Fruit fly (Drosophila melanogaster) whole organism, embryonic: ENCODE results near the gene CG7907.

Experiments used
- B-H1 ChIP-seq: fragments of 200-800 bp; sonication (Bioruptor generic); IDR thresholded peaks from 3 replicates; pipeline ENCODE4 v1.3.6; 2022; ENCODE audit warnings: missing biosample characterization, missing genetic modification characterization
- BtbVII ChIP-seq: fragments of 200-800 bp; sonication (Bioruptor generic); optimal IDR thresholded peaks from 3 replicates; lab custom pipeline; 2017; ENCODE audit warnings: missing biosample characterization, mild to moderate bottlenecking, missing genetic modification characterization
- CG10959 ChIP-seq: fragments of 200-800 bp; sonication (Bioruptor generic); IDR thresholded peaks from 2 replicates; pipeline ENCODE4 v1.3.6; 2022; ENCODE audit warnings: missing biosample characterization, missing genetic modification characterization
- CG11247 ChIP-seq: fragments of 200-800 bp; sonication (Bioruptor generic); IDR thresholded peaks from 2 replicates; pipeline ENCODE4 v1.3.6; 2022; ENCODE audit warnings: missing biosample characterization, missing genetic modification characterization
- CG1233 ChIP-seq: fragments of 200-800 bp; sonication (Bioruptor generic); optimal IDR thresholded peaks from 4 replicates; lab custom pipeline; 2018; ENCODE audit warnings: missing biosample characterization, mild to moderate bottlenecking, missing genetic modification characterization
- CG12391 ChIP-seq: fragments of 200-800 bp; sonication (Bioruptor generic); optimal IDR thresholded peaks from 3 replicates; lab custom pipeline; 2018; ENCODE audit warnings: missing biosample characterization, mild to moderate bottlenecking, missing genetic modification characterization, moderate library complexity
- CG13624 ChIP-seq: fragments of 200-800 bp; sonication (Bioruptor generic); optimal IDR thresholded peaks from 2 replicates; lab custom pipeline; 2016; ENCODE audit warnings: missing biosample characterization, missing genetic modification characterization
- CG13775 ChIP-seq: fragments of 200-800 bp; sonication (Bioruptor generic); optimal IDR thresholded peaks from 3 replicates; lab custom pipeline; 2017; ENCODE audit warnings: missing biosample characterization, mild to moderate bottlenecking, missing genetic modification characterization
- CG17359 ChIP-seq: fragments of 200-800 bp; sonication (Bioruptor generic); optimal IDR thresholded peaks from 3 replicates; lab custom pipeline; 2018; ENCODE audit warnings: missing biosample characterization, mild to moderate bottlenecking, missing genetic modification characterization, moderate library complexity
- CG17385 ChIP-seq: fragments of 200-800 bp; sonication (Bioruptor generic); optimal IDR thresholded peaks from 3 replicates; lab custom pipeline; 2018; ENCODE audit warnings: missing biosample characterization, mild to moderate bottlenecking, missing genetic modification characterization
- CG17612 ChIP-seq: fragments of 200-800 bp; sonication (Bioruptor generic); IDR thresholded peaks from 2 replicates; pipeline ENCODE4 v1.3.6; 2022; ENCODE audit warnings: missing biosample characterization, missing genetic modification characterization
- CG2199 ChIP-seq: fragments of 200-800 bp; sonication (Bioruptor generic); IDR thresholded peaks from 3 replicates; pipeline ENCODE4 v1.3.6; 2022; ENCODE audit warnings: missing biosample characterization, missing genetic modification characterization
- CG31441 ChIP-seq: fragments of 200-800 bp; sonication (Bioruptor generic); IDR thresholded peaks from 2 replicates; pipeline ENCODE4 v1.3.6; 2022; ENCODE audit warnings: missing biosample characterization, missing genetic modification characterization
- CG32532 ChIP-seq: fragments of 200-800 bp; sonication (Bioruptor generic); IDR thresholded peaks from 2 replicates; pipeline ENCODE4 v1.3.6; 2022; ENCODE audit warnings: missing biosample characterization, missing genetic modification characterization
- CG3407 ChIP-seq: fragments of 200-800 bp; sonication (Bioruptor generic); optimal IDR thresholded peaks from 2 replicates; lab custom pipeline; 2018; ENCODE audit warnings: missing biosample characterization, mild to moderate bottlenecking, missing genetic modification characterization
- CG3726 ChIP-seq: fragments of 200-800 bp; sonication (Bioruptor generic); IDR thresholded peaks from 3 replicates; pipeline ENCODE4, ENCODE4 v1.3.6; 2022; ENCODE audit warnings: missing biosample characterization, missing genetic modification characterization
- CG6654 ChIP-seq: fragments of 200-800 bp; sonication (Bioruptor generic); optimal IDR thresholded peaks from 2 replicates; lab custom pipeline; 2017; ENCODE audit warnings: missing biosample characterization, mild to moderate bottlenecking, missing genetic modification characterization
- CG7357 ChIP-seq: fragments of 200-800 bp; sonication (Bioruptor generic); IDR thresholded peaks from 3 replicates; pipeline ENCODE4 v1.3.6; 2022; ENCODE audit warnings: missing biosample characterization, missing genetic modification characterization
- CG7928 ChIP-seq: fragments of 200-800 bp; sonication (Bioruptor generic); optimal IDR thresholded peaks from 2 replicates; lab custom pipeline; 2017; ENCODE audit warnings: missing biosample characterization, mild to moderate bottlenecking, missing genetic modification characterization
- CG8765 ChIP-seq: fragments of 200-800 bp; sonication (Bioruptor generic); IDR thresholded peaks from 2 replicates; pipeline ENCODE4 v1.3.6; 2022; ENCODE audit warnings: missing biosample characterization, missing genetic modification characterization
- D ChIP-seq, 2 experiments: fragments of 200-800 bp in 1 of 2; fragments of >200 bp in 1 of 2; sonication (Bioruptor generic) in 1 of 2; optimal IDR thresholded peaks; 2 replicates in 1 of 2; 3 replicates in 1 of 2; lab custom pipeline; 2017; ENCODE audit warnings: mild to moderate bottlenecking in 1 of 2, missing biosample characterization in 1 of 2, missing genetic modification characterization in 1 of 2, missing genetic modification reagents in 1 of 2
- D19A ChIP-seq: fragments of 200-800 bp; optimal IDR thresholded peaks from 3 replicates; lab custom pipeline; 2019; ENCODE audit warnings: missing biosample characterization, mild to moderate bottlenecking, missing genetic modification characterization, moderate library complexity
- Deaf1 ChIP-seq: fragments of 200-800 bp; optimal IDR thresholded peaks from 3 replicates; lab custom pipeline; 2019; ENCODE audit warnings: missing biosample characterization, mild to moderate bottlenecking, missing genetic modification characterization, moderate library complexity
- Drgx ChIP-seq: fragments of 200-800 bp; sonication (Bioruptor generic); IDR thresholded peaks from 2 replicates; pipeline ENCODE4 v1.3.6; 2022; ENCODE audit warnings: missing biosample characterization, missing genetic modification characterization
- Fer1 ChIP-seq: fragments of 200-800 bp; sonication (Bioruptor generic); optimal IDR thresholded peaks from 2 replicates; lab custom pipeline; 2017; ENCODE audit warnings: missing biosample characterization, mild to moderate bottlenecking, missing genetic modification characterization
- Fer2 ChIP-seq: fragments of 200-800 bp; sonication (Bioruptor generic); optimal IDR thresholded peaks from 2 replicates; lab custom pipeline; 2018; ENCODE audit warnings: missing biosample characterization, mild to moderate bottlenecking, missing genetic modification characterization, moderate library complexity
- Hr78 ChIP-seq, 2 experiments: fragments of 200-800 bp in 1 of 2; fragments of >200 bp in 1 of 2; sonication (Bioruptor generic) in 1 of 2; optimal IDR thresholded peaks; 2 replicates each; lab custom pipeline; 2017 to 2019; ENCODE audit warnings: missing biosample characterization in 2 of 2, missing genetic modification characterization in 2 of 2, mild to moderate bottlenecking in 1 of 2, moderate library complexity in 1 of 2
- Mes4 ChIP-seq: fragments of 200-800 bp; sonication (Bioruptor generic); optimal IDR thresholded peaks from 2 replicates; lab custom pipeline; 2016; ENCODE audit warnings: missing biosample characterization, missing genetic modification characterization
- Ptx1 ChIP-seq: fragments of 200-800 bp; sonication (Bioruptor generic); IDR thresholded peaks from 2 replicates; pipeline ENCODE4 v1.3.6; 2022; ENCODE audit warnings: missing biosample characterization, missing genetic modification characterization
- Sox100B ChIP-seq: fragments of 200-800 bp; sonication (Bioruptor generic); optimal IDR thresholded peaks from 3 replicates; lab custom pipeline; 2018; ENCODE audit warnings: missing biosample characterization, mild to moderate bottlenecking, missing genetic modification characterization
- Ssrp ChIP-seq: fragments of 200-800 bp; sonication (Bioruptor generic); optimal IDR thresholded peaks from 2 replicates; lab custom pipeline; 2018; ENCODE audit warnings: missing biosample characterization, mild to moderate bottlenecking, missing genetic modification characterization, moderate library complexity
- Stat92E ChIP-seq, 3 experiments: fragments of >200 bp in 2 of 3; fragments of 200-800 bp in 1 of 3; sonication (Bioruptor generic) in 1 of 3; optimal IDR thresholded peaks; 2 replicates each; lab custom pipeline; 2017 to 2019; ENCODE audit warnings: missing biosample characterization in 3 of 3, missing genetic modification characterization in 3 of 3, mild to moderate bottlenecking in 1 of 3, moderate library complexity in 1 of 3
- ab ChIP-seq: fragments of 200-800 bp; sonication (Bioruptor generic); optimal IDR thresholded peaks from 2 replicates; lab custom pipeline; 2016; ENCODE audit warnings: missing biosample characterization, missing genetic modification characterization
- bbx ChIP-seq: fragments of 200-800 bp; sonication (Bioruptor generic); IDR thresholded peaks from 2 replicates; pipeline ENCODE4 v1.3.6; 2022; ENCODE audit warnings: missing biosample characterization, missing genetic modification characterization; ENCODE audit not compliant: partially characterized antibody
- da ChIP-seq: fragments of 200-800 bp; sonication (Bioruptor generic); optimal IDR thresholded peaks from 2 replicates; lab custom pipeline; 2016; ENCODE audit warnings: missing biosample characterization, missing genetic modification characterization
- en ChIP-seq: fragments of 200-800 bp; sonication (Bioruptor generic); optimal IDR thresholded peaks from 2 replicates; lab custom pipeline; 2016; ENCODE audit warnings: missing biosample characterization, missing genetic modification characterization
- fd3F ChIP-seq: fragments of 200-800 bp; sonication (Bioruptor generic); optimal IDR thresholded peaks from 2 replicates; lab custom pipeline; 2018; ENCODE audit warnings: missing biosample characterization, mild to moderate bottlenecking, missing genetic modification characterization, moderate library complexity
- grn ChIP-seq: fragments of 200-800 bp; sonication (Bioruptor generic); optimal IDR thresholded peaks from 3 replicates; lab custom pipeline; 2017; ENCODE audit warnings: missing biosample characterization, missing genetic modification characterization
- insv ChIP-seq, 2 experiments: fragments of 200-800 bp; sonication (Bioruptor generic); optimal IDR thresholded peaks; 3 replicates each; lab custom pipeline; 2016 to 2018; ENCODE audit warnings: missing biosample characterization in 2 of 2, missing genetic modification characterization in 2 of 2
- jigr1 ChIP-seq: fragments of 200-800 bp; sonication (Bioruptor generic); IDR thresholded peaks from 3 replicates; pipeline ENCODE4 v1.3.6; 2022; ENCODE audit warnings: missing biosample characterization, missing genetic modification characterization
- kni ChIP-seq: fragments of 200-800 bp; sonication (Bioruptor generic); optimal IDR thresholded peaks from 3 replicates; lab custom pipeline; 2017; ENCODE audit warnings: mild to moderate bottlenecking, missing biosample characterization, missing genetic modification reagents, missing genetic modification characterization
- luna ChIP-seq: fragments of 200-800 bp; sonication (Bioruptor generic); optimal IDR thresholded peaks from 2 replicates; lab custom pipeline; 2016; ENCODE audit warnings: missing biosample characterization, missing genetic modification characterization
- oc ChIP-seq: fragments of 200-800 bp; sonication (Bioruptor generic); optimal IDR thresholded peaks from 2 replicates; lab custom pipeline; 2018; ENCODE audit warnings: missing biosample characterization, mild to moderate bottlenecking, missing genetic modification characterization, moderate library complexity
- onecut ChIP-seq: fragments of 200-800 bp; sonication (Bioruptor generic); IDR thresholded peaks from 2 replicates; pipeline ENCODE4 v1.3.6; 2022; ENCODE audit warnings: missing biosample characterization, missing genetic modification characterization
- otp ChIP-seq: fragments of 200-800 bp; sonication (Bioruptor generic); IDR thresholded peaks from 3 replicates; pipeline ENCODE4, ENCODE4 v1.3.6; 2022; ENCODE audit warnings: missing biosample characterization, missing genetic modification characterization
- scrt ChIP-seq: fragments of 200-800 bp; sonication (Bioruptor generic); optimal IDR thresholded peaks from 2 replicates; lab custom pipeline; 2018; ENCODE audit warnings: missing biosample characterization, mild to moderate bottlenecking, missing genetic modification characterization, moderate library complexity
- sna ChIP-seq: fragments of 200-800 bp; sonication (Bioruptor generic); IDR thresholded peaks from 2 replicates; pipeline ENCODE4 v1.3.6; 2022; ENCODE audit warnings: missing biosample characterization, missing genetic modification characterization; ENCODE audit not compliant: partially characterized antibody
- ttk ChIP-seq: fragments of 200-800 bp; sonication (Bioruptor generic); IDR thresholded peaks from 2 replicates; pipeline ENCODE4 v2.1.2; 2022; ENCODE audit warnings: missing biosample characterization, missing genetic modification characterization
- zen ChIP-seq: fragments of 200-800 bp; sonication (Bioruptor generic); optimal IDR thresholded peaks from 3 replicates; lab custom pipeline; 2018; ENCODE audit warnings: missing biosample characterization, mild to moderate bottlenecking, missing genetic modification characterization, moderate library complexity
- zf30C ChIP-seq: fragments of 200-800 bp; sonication (Bioruptor generic); optimal IDR thresholded peaks from 3 replicates; lab custom pipeline; 2018; ENCODE audit warnings: missing biosample characterization, mild to moderate bottlenecking, missing genetic modification characterization

Gene CG7907

DNA sequence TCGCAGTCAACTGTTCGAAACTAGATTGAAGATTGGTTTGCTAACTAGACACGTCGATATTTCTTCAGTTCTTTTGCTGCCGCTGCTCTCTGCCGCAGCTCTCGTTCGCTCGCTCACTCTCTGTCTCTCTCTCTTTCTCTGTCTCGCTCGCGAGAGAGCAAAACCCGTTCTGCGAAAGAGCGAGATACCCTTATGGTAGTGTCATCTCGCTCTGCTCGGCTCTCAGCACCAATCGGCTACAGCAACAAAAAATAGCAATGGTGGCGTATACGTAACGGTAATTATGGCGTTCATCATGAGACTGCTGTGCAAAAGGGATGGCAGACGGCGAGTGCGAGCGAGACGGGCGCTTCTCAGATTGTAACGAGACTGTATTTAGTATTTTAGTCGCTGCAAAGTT is 42.8 kb downstream of the CG7907 start, which contains the start of gene lbe (continued):
- TF ChIP-seq jigr1 (no peak), bbx (GFP tag; lab: Robert Waterston, UW) (peak; percentile 63), CG6654 (GFP tag; lab: Kevin White, UChicago) (no peak), grn (GFP tag; lab: Kevin White, UChicago) (no peak), ab (no peak), sna (GFP tag; lab: Robert Waterston, UW) (peak; percentile 69; the same call in 1 of the 2 replicates), Stat92E (GFP tag; optimal IDR thresholded peaks at IDR 0.05; lab: Kevin White, UChicago) (peak in 1 of 3 experiments; percentile 86), zf30C (GFP tag; lab: Kevin White, UChicago) (no peak), CG32532 (GFP tag; lab: Robert Waterston, UW) (peak; percentile 72; the same call in 1 of the 2 replicates), Ptx1 (GFP tag; lab: Robert Waterston, UW) (no peak), CG11247 (no peak), CG3407 (GFP tag; lab: Kevin White, UChicago) (no peak), scrt (no peak), fd3F (GFP tag; lab: Kevin White, UChicago) (no peak), CG13624 (GFP tag; lab: Kevin White, UChicago) (peak; percentile 3), B-H1 (no peak), Ssrp (tag; lab: Kevin White, UChicago) (no peak), Drgx (GFP tag; lab: Robert Waterston, UW) (0 out of 2 replicates have a peak, but pooled peaks have one; percentile 15), D19A (tag; lab: Kevin White, UChicago) (no peak), kni (GFP tag; lab: Kevin White, UChicago) (peak; percentile 6), CG17612 (no peak), D (optimal IDR thresholded peaks at IDR 0.05; lab: Kevin White, UChicago) (peak; percentile 70), D (GFP tag; optimal IDR thresholded peaks at IDR 0.05; lab: Kevin White, UChicago) (no peak), BtbVII (GFP tag; lab: Kevin White, UChicago) (peak; percentile 39), Fer2 (tag; lab: Kevin White, UChicago) (no peak), otp (GFP tag; lab: Robert Waterston, UW) (peak; percentile 72; the same call in 1 of the 3 replicates), Hr78 (GFP tag; optimal IDR thresholded peaks at IDR 0.05; lab: Kevin White, UChicago) (no peak), CG31441 (GFP tag; lab: Robert Waterston, UW) (no peak), Mes4 (GFP tag; lab: Kevin White, UChicago) (no peak), CG8765 (GFP tag; lab: Robert Waterston, UW) (no peak), da (no peak), oc (tag; lab: Kevin White, UChicago) (peak; percentile 87), Sox100B (GFP tag; lab: Kevin White, UChicago) (no peak), ttk (GFP tag; lab: Robert Waterston, UW) (no peak), CG12391 (tag; lab: Kevin White, UChicago) (no peak), luna (GFP tag; lab: Kevin White, UChicago) (no peak), onecut (GFP tag; lab: Robert Waterston, UW) (peak; percentile 16; the same call in 1 of the 2 replicates), en (GFP tag; lab: Kevin White, UChicago) (no peak), Fer1 (no peak), CG3726 (GFP tag; lab: Robert Waterston, UW) (no peak), CG10959 (GFP tag; lab: Robert Waterston, UW) (no peak), CG1233 (GFP tag; lab: Kevin White, UChicago) (no peak), insv (GFP tag; optimal IDR thresholded peaks at IDR 0.05; lab: Kevin White, UChicago) (peak in 1 of 2 experiments; percentile 73), Deaf1 (tag; lab: Kevin White, UChicago) (peak; percentile 72), CG7928 (GFP tag; lab: Kevin White, UChicago) (no peak), CG17359 (tag; lab: Kevin White, UChicago) (no peak), CG2199 (GFP tag; lab: Robert Waterston, UW) (no peak), CG7357 (GFP tag; lab: Robert Waterston, UW) (no peak), zen (tag; lab: Kevin White, UChicago) (peak; percentile 64), CG17385 (no peak), CG13775 (no peak)
